Fruit fly (Drosophila melanogaster): Measurements from ENCODE around the gene tx.

tx gene

dm6 chr3R:26409780-26410179, 30.8 kb upstream of the tx start (continued):
- no peak for TF ChIP-seq tin (GFP tag; optimal IDR thresholded peaks at IDR 0.05)
- TF ChIP-seq CG32767 (GFP tag; IDR thresholded peaks at IDR 0.05) = no peak
- TF ChIP-seq gem (tag; optimal IDR thresholded peaks at IDR 0.05) = peak; percentile 37
- peak; percentile 21 for TF ChIP-seq Meics (GFP tag; optimal IDR thresholded peaks at IDR 0.05)
- no peak for TF ChIP-seq Doc2 (GFP tag; IDR thresholded peaks at IDR 0.05)
- no peak for TF ChIP-seq CG2116 (GFP tag; optimal IDR thresholded peaks at IDR 0.05)
- peak; percentile 20 for TF ChIP-seq HHEX (GFP tag; optimal IDR thresholded peaks at IDR 0.05)
- no peak for TF ChIP-seq CG43689 (GFP tag; IDR thresholded peaks at IDR 0.05)
- TF ChIP-seq CG14441 (GFP tag; IDR thresholded peaks at IDR 0.05) = peak; percentile 60
- peak; percentile 5 for TF ChIP-seq CG9817 (tag; optimal IDR thresholded peaks at IDR 0.05)
- no peak for TF ChIP-seq tap (tag; optimal IDR thresholded peaks at IDR 0.05)
- TF ChIP-seq CG8924 (tag; optimal IDR thresholded peaks at IDR 0.05) = no peak
- no peak for TF ChIP-seq Hr51 (GFP tag; optimal IDR thresholded peaks at IDR 0.05)
- no peak for TF ChIP-seq BtbVII (GFP tag; optimal IDR thresholded peaks at IDR 0.05)
- TF ChIP-seq gsb (GFP tag; IDR thresholded peaks at IDR 0.05) = peak; percentile 43; the same call in 1 of the 2 replicates
- TF ChIP-seq cad (GFP tag; optimal IDR thresholded peaks at IDR 0.05) = no peak
- TF ChIP-seq Mrtf (GFP tag; IDR thresholded peaks at IDR 0.05) = peak; percentile 41; the same call in 1 of the 3 replicates
- TF ChIP-seq crol (GFP tag; IDR thresholded peaks at IDR 0.05) = no peak
- no peak for TF ChIP-seq CG42726 (GFP tag; IDR thresholded peaks at IDR 0.05; ENCODE audit: partially characterized antibody)
- TF ChIP-seq CG33557 (GFP tag; optimal IDR thresholded peaks at IDR 0.05) = no peak
- TF ChIP-seq ind (GFP tag; optimal IDR thresholded peaks at IDR 0.05) = peak; percentile 21
- TF ChIP-seq CG31441 (GFP tag; IDR thresholded peaks at IDR 0.05) = peak; percentile 34; the same call in 1 of the 2 replicates
- no peak for TF ChIP-seq CG2889 (GFP tag; IDR thresholded peaks at IDR 0.05)
- TF ChIP-seq emc (GFP tag; optimal IDR thresholded peaks at IDR 0.05) = no peak
- no peak for TF ChIP-seq Chrac-16 (GFP tag; optimal IDR thresholded peaks at IDR 0.05)
- TF ChIP-seq bigmax (GFP tag; optimal IDR thresholded peaks at IDR 0.05) = no peak
- peak; percentile 18 for TF ChIP-seq cwo (GFP tag; optimal IDR thresholded peaks at IDR 0.05)
- no peak for TF ChIP-seq psq (GFP tag; optimal IDR thresholded peaks at IDR 0.05)
- no peak for TF ChIP-seq hkb (optimal IDR thresholded peaks at IDR 0.05)
- TF ChIP-seq hkb (GFP tag; IDR thresholded peaks at IDR 0.05) = no peak
- TF ChIP-seq Rx (GFP tag; IDR thresholded peaks at IDR 0.05) = no peak
- TF ChIP-seq lmd (GFP tag; IDR thresholded peaks at IDR 0.05) = peak; percentile 55
- TF ChIP-seq CG15601 (tag; optimal IDR thresholded peaks at IDR 0.05) = no peak
- TF ChIP-seq Ptx1 (GFP tag; IDR thresholded peaks at IDR 0.05) = peak; percentile 62
- TF ChIP-seq CG7271 (tag; optimal IDR thresholded peaks at IDR 0.05) = no peak
- TF ChIP-seq Gug (GFP tag; IDR thresholded peaks at IDR 0.05) = no peak
- TF ChIP-seq tna (GFP tag; IDR thresholded peaks at IDR 0.05; ENCODE audit: partially characterized antibody) = no peak
- no peak for TF ChIP-seq CG4617 (GFP tag; optimal IDR thresholded peaks at IDR 0.05; ENCODE audit: borderline replicate concordance)
- no peak for TF ChIP-seq CG18476 (GFP tag; optimal IDR thresholded peaks at IDR 0.05)
- TF ChIP-seq H15 (GFP tag; IDR thresholded peaks at IDR 0.05) = 0 out of 3 replicates have a peak, but pooled peaks have one; percentile 43
- peak; percentile 26 for TF ChIP-seq nmo (GFP tag; optimal IDR thresholded peaks at IDR 0.05)
- no peak for TF ChIP-seq run (tag; optimal IDR thresholded peaks at IDR 0.05)
- no peak for TF ChIP-seq nerfin-2 (GFP tag; IDR thresholded peaks at IDR 0.05; ENCODE audit: partially characterized antibody)
- TF ChIP-seq Eip74EF (GFP tag; optimal IDR thresholded peaks at IDR 0.05) = no peak
- no peak for TF ChIP-seq CG13894 (tag; optimal IDR thresholded peaks at IDR 0.05)
- TF ChIP-seq pum (GFP tag; optimal IDR thresholded peaks at IDR 0.05) = no peak
- peak; percentile 50; the same call in 2 of the 3 replicates for TF ChIP-seq tgo (GFP tag; IDR thresholded peaks at IDR 0.05)
- no peak for TF ChIP-seq ftz-f1 (GFP tag; optimal IDR thresholded peaks at IDR 0.05)
- no peak for TF ChIP-seq CG12236 (GFP tag; optimal IDR thresholded peaks at IDR 0.05)
- TF ChIP-seq al (GFP tag; IDR thresholded peaks at IDR 0.05) = 0 out of 2 replicates have a peak, but pooled peaks have one; percentile 9
- no peak for TF ChIP-seq CG17186 (GFP tag; optimal IDR thresholded peaks at IDR 0.05)
